Fruit fly (Drosophila melanogaster) whole organism, embryonic: ENCODE results near the gene mRpL30.

Experiments used
- ATbp ChIP-seq: fragments of 200-800 bp; sonication (Bioruptor generic); optimal IDR thresholded peaks from 2 replicates; lab custom pipeline; 2017; ENCODE audit warnings: missing biosample characterization, mild to moderate bottlenecking, missing genetic modification characterization, missing genetic modification reagents
- Ada2b ChIP-seq: fragments of 200-800 bp; sonication (Bioruptor generic); IDR thresholded peaks from 2 replicates; pipeline ENCODE4 v1.3.6; 2022; ENCODE audit warnings: missing biosample characterization, missing genetic modification characterization
- CG12071 ChIP-seq: fragments of 200-800 bp; sonication (Bioruptor generic); optimal IDR thresholded peaks from 3 replicates; lab custom pipeline; 2018; ENCODE audit warnings: missing biosample characterization, mild to moderate bottlenecking, missing genetic modification characterization
- CG13624 ChIP-seq: fragments of 200-800 bp; sonication (Bioruptor generic); optimal IDR thresholded peaks from 2 replicates; lab custom pipeline; 2016; ENCODE audit warnings: missing biosample characterization, missing genetic modification characterization
- CG14050 ChIP-seq: fragments of 200-800 bp; sonication (Bioruptor generic); IDR thresholded peaks from 3 replicates; pipeline ENCODE4 v1.3.6; 2022; ENCODE audit warnings: missing biosample characterization, missing genetic modification characterization
- CG14965 ChIP-seq: fragments of 200-800 bp; sonication (Bioruptor generic); optimal IDR thresholded peaks from 2 replicates; lab custom pipeline; 2016; ENCODE audit warnings: missing biosample characterization, missing genetic modification characterization, borderline replicate concordance
- CG18619 ChIP-seq: fragments of 200-800 bp; sonication (Bioruptor generic); optimal IDR thresholded peaks from 3 replicates; lab custom pipeline; 2017; ENCODE audit warnings: missing biosample characterization, mild to moderate bottlenecking, missing genetic modification characterization
- CG2129 ChIP-seq: fragments of 200-800 bp; sonication (Bioruptor generic); IDR thresholded peaks from 2 replicates; pipeline ENCODE4 v1.3.6; 2022; ENCODE audit warnings: missing biosample characterization, missing genetic modification characterization; ENCODE audit not compliant: partially characterized antibody
- CG2678 ChIP-seq: fragments of 200-800 bp; sonication (Bioruptor generic); optimal IDR thresholded peaks from 3 replicates; lab custom pipeline; 2019; ENCODE audit warnings: missing biosample characterization, mild to moderate bottlenecking, missing genetic modification characterization, moderate library complexity
- CG31388 ChIP-seq: fragments of 200-800 bp; sonication (Bioruptor generic); optimal IDR thresholded peaks from 2 replicates; lab custom pipeline; 2016; ENCODE audit warnings: missing biosample characterization, missing genetic modification characterization
- CG33557 ChIP-seq: fragments of 200-800 bp; sonication (Bioruptor generic); optimal IDR thresholded peaks from 2 replicates; lab custom pipeline; 2019; ENCODE audit warnings: missing biosample characterization, mild to moderate bottlenecking, missing genetic modification characterization, moderate library complexity
- CG4424 ChIP-seq: fragments of 200-800 bp; sonication (Bioruptor generic); optimal IDR thresholded peaks from 3 replicates; lab custom pipeline; 2016; ENCODE audit warnings: missing biosample characterization, missing genetic modification characterization
- CG6175 ChIP-seq: fragments of 200-800 bp; sonication (Bioruptor generic); IDR thresholded peaks from 3 replicates; pipeline ENCODE4 v1.3.6; 2022; ENCODE audit warnings: missing biosample characterization, missing genetic modification characterization
- CG7271 ChIP-seq: fragments of 200-800 bp; sonication (Bioruptor generic); optimal IDR thresholded peaks from 2 replicates; lab custom pipeline; 2018; ENCODE audit warnings: missing biosample characterization, mild to moderate bottlenecking, missing genetic modification characterization, moderate library complexity
- CG7745 ChIP-seq: fragments of 200-800 bp; sonication (Bioruptor generic); optimal IDR thresholded peaks from 2 replicates; lab custom pipeline; 2018; ENCODE audit warnings: missing biosample characterization, mild to moderate bottlenecking, missing genetic modification characterization, moderate library complexity
- CG8765 ChIP-seq: fragments of 200-800 bp; sonication (Bioruptor generic); IDR thresholded peaks from 2 replicates; pipeline ENCODE4 v1.3.6; 2022; ENCODE audit warnings: missing biosample characterization, missing genetic modification characterization
- CG9609 ChIP-seq: fragments of 200-800 bp; sonication (Bioruptor generic); optimal IDR thresholded peaks from 3 replicates; lab custom pipeline; 2016; ENCODE audit warnings: missing biosample characterization, missing genetic modification characterization
- Doc2 ChIP-seq: fragments of 200-800 bp; sonication (Bioruptor generic); IDR thresholded peaks from 2 replicates; pipeline ENCODE4 v1.3.6; 2022; ENCODE audit warnings: missing biosample characterization, missing genetic modification characterization
- Dref ChIP-seq: fragments of 200-800 bp; sonication (Bioruptor generic); IDR thresholded peaks from 2 replicates; pipeline ENCODE4 v1.3.6; 2022; ENCODE audit warnings: missing biosample characterization, missing genetic modification characterization
- E2f1 ChIP-seq: fragments of 200-800 bp; sonication (Bioruptor generic); IDR thresholded peaks from 2 replicates; pipeline ENCODE4 v1.3.6; 2022; ENCODE audit warnings: missing biosample characterization, missing genetic modification characterization
- Fer3 ChIP-seq: fragments of 200-800 bp; sonication (Bioruptor generic); optimal IDR thresholded peaks from 2 replicates; lab custom pipeline; 2018; ENCODE audit warnings: missing biosample characterization, mild to moderate bottlenecking, missing genetic modification characterization, moderate library complexity
- HLH4C ChIP-seq: fragments of 200-800 bp; sonication (Bioruptor generic); IDR thresholded peaks from 3 replicates; pipeline ENCODE4 v1.3.6; 2022; ENCODE audit warnings: missing biosample characterization, missing genetic modification characterization; ENCODE audit not compliant: partially characterized antibody
- MBD-R2 ChIP-seq: fragments of 200-800 bp; sonication (Bioruptor generic); IDR thresholded peaks from 2 replicates; pipeline ENCODE4 v1.3.6; 2022; ENCODE audit warnings: missing biosample characterization, missing genetic modification characterization
- Opbp ChIP-seq: fragments of 200-800 bp; sonication (Bioruptor generic); IDR thresholded peaks from 3 replicates; pipeline ENCODE4 v1.3.6; 2022; ENCODE audit warnings: missing biosample characterization, missing genetic modification characterization; ENCODE audit not compliant: partially characterized antibody
- Rx ChIP-seq: fragments of 200-800 bp; sonication (Bioruptor generic); IDR thresholded peaks from 2 replicates; pipeline ENCODE4 v1.3.6; 2022; ENCODE audit warnings: missing biosample characterization, missing genetic modification characterization
- Spps ChIP-seq: fragments of 200-800 bp; sonication (Bioruptor generic); optimal IDR thresholded peaks from 2 replicates; lab custom pipeline; 2018; ENCODE audit warnings: missing biosample characterization, mild to moderate bottlenecking, missing genetic modification characterization
- Stat92E ChIP-seq, 3 experiments: fragments of >200 bp in 2 of 3; fragments of 200-800 bp in 1 of 3; sonication (Bioruptor generic) in 1 of 3; optimal IDR thresholded peaks; 2 replicates each; lab custom pipeline; 2017 to 2019; ENCODE audit warnings: missing biosample characterization in 3 of 3, missing genetic modification characterization in 3 of 3, mild to moderate bottlenecking in 1 of 3, moderate library complexity in 1 of 3
- abd-A ChIP-seq: fragments of 200-800 bp; sonication (Bioruptor generic); optimal IDR thresholded peaks from 3 replicates; lab custom pipeline; 2019; ENCODE audit warnings: missing biosample characterization, mild to moderate bottlenecking, missing genetic modification characterization, moderate library complexity
- amos ChIP-seq: fragments of 200-800 bp; sonication (Bioruptor generic); IDR thresholded peaks from 2 replicates; pipeline ENCODE4 v1.3.6; 2022; ENCODE audit warnings: missing biosample characterization, missing genetic modification characterization; ENCODE audit not compliant: partially characterized antibody
- chn ChIP-seq: fragments of 200-800 bp; sonication (Bioruptor generic); optimal IDR thresholded peaks from 2 replicates; lab custom pipeline; 2016; ENCODE audit warnings: missing biosample characterization, missing genetic modification characterization
- ci ChIP-seq: fragments of 200-800 bp; sonication (Bioruptor generic); IDR thresholded peaks from 3 replicates; pipeline ENCODE4 v1.3.6; 2022; ENCODE audit warnings: missing biosample characterization, missing genetic modification characterization
- dan ChIP-seq: fragments of 200-800 bp; sonication (Bioruptor generic); IDR thresholded peaks from 2 replicates; pipeline ENCODE4 v1.3.6; 2022; ENCODE audit warnings: missing biosample characterization, missing genetic modification characterization
- dati ChIP-seq: fragments of 200-800 bp; sonication (Bioruptor generic); IDR thresholded peaks from 2 replicates; pipeline ENCODE4 v1.3.6; 2022; ENCODE audit warnings: missing biosample characterization, missing genetic modification characterization
- dimm ChIP-seq: fragments of 200-800 bp; sonication (Bioruptor generic); IDR thresholded peaks from 2 replicates; pipeline ENCODE4 v1.3.6; 2022; ENCODE audit warnings: missing biosample characterization, missing genetic modification characterization
- disco-r ChIP-seq: fragments of 200-800 bp; sonication (Bioruptor generic); optimal IDR thresholded peaks from 2 replicates; lab custom pipeline; 2016; ENCODE audit warnings: missing biosample characterization, missing genetic modification characterization
- esg ChIP-seq: fragments of 200-800 bp; sonication (Bioruptor generic); conservative IDR thresholded peaks from 2 replicates; pipeline ENCODE4 v1.3.6; 2022; ENCODE audit warnings: missing biosample characterization, missing genetic modification characterization
- grau ChIP-seq: fragments of 200-800 bp; optimal IDR thresholded peaks from 3 replicates; lab custom pipeline; 2019; ENCODE audit warnings: missing biosample characterization, mild to moderate bottlenecking, missing genetic modification characterization, moderate library complexity
- inv ChIP-seq: fragments of 200-800 bp; sonication (Bioruptor generic); IDR thresholded peaks from 2 replicates; pipeline ENCODE4 v1.3.6; 2022; ENCODE audit warnings: missing biosample characterization, missing genetic modification characterization; ENCODE audit not compliant: partially characterized antibody
- klu ChIP-seq: fragments of 200-800 bp; sonication (Bioruptor generic); IDR thresholded peaks from 2 replicates; pipeline ENCODE4 v1.3.6; 2022; ENCODE audit warnings: missing biosample characterization, missing genetic modification characterization
- kni ChIP-seq: fragments of 200-800 bp; sonication (Bioruptor generic); optimal IDR thresholded peaks from 3 replicates; lab custom pipeline; 2017; ENCODE audit warnings: mild to moderate bottlenecking, missing biosample characterization, missing genetic modification reagents, missing genetic modification characterization
- lbe ChIP-seq: fragments of 200-800 bp; sonication (Bioruptor generic); optimal IDR thresholded peaks from 2 replicates; lab custom pipeline; 2016; ENCODE audit warnings: missing biosample characterization, mild to moderate bottlenecking, missing genetic modification characterization
- lilli ChIP-seq: fragments of 200-800 bp; sonication (Bioruptor generic); optimal IDR thresholded peaks from 3 replicates; lab custom pipeline; 2016; ENCODE audit warnings: missing biosample characterization, missing genetic modification characterization
- lov ChIP-seq, 2 experiments: fragments of 200-800 bp in 1 of 2; fragments of >200 bp in 1 of 2; sonication (Bioruptor generic) in 1 of 2; IDR thresholded peaks in 1 of 2; optimal IDR thresholded peaks in 1 of 2; 2 replicates in 1 of 2; 3 replicates in 1 of 2; pipeline versions ENCODE4 v1.3.6 to Lab custom; 2017 to 2022; ENCODE audit warnings: missing biosample characterization in 1 of 2, missing genetic modification characterization in 1 of 2
- luna ChIP-seq: fragments of 200-800 bp; sonication (Bioruptor generic); optimal IDR thresholded peaks from 2 replicates; lab custom pipeline; 2016; ENCODE audit warnings: missing biosample characterization, missing genetic modification characterization
- sd ChIP-seq: fragments of 200-800 bp; sonication (Bioruptor generic); optimal IDR thresholded peaks from 3 replicates; lab custom pipeline; 2018; ENCODE audit warnings: missing biosample characterization, mild to moderate bottlenecking, missing genetic modification characterization, moderate library complexity
- sim ChIP-seq: fragments of 200-800 bp; sonication (Bioruptor generic); IDR thresholded peaks from 2 replicates; pipeline ENCODE4 v1.3.6; 2022; ENCODE audit warnings: missing biosample characterization, missing genetic modification characterization
- tin ChIP-seq: fragments of 200-800 bp; sonication (Bioruptor generic); optimal IDR thresholded peaks from 3 replicates; lab custom pipeline; 2016; ENCODE audit warnings: missing biosample characterization, missing genetic modification characterization
- tna ChIP-seq: fragments of 200-800 bp; sonication (Bioruptor generic); IDR thresholded peaks from 2 replicates; pipeline ENCODE4 v1.3.6; 2022; ENCODE audit warnings: missing biosample characterization, missing genetic modification characterization; ENCODE audit not compliant: partially characterized antibody
- unpg ChIP-seq: fragments of 200-800 bp; sonication (Bioruptor generic); optimal IDR thresholded peaks from 3 replicates; lab custom pipeline; 2018; ENCODE audit warnings: missing biosample characterization, mild to moderate bottlenecking, missing genetic modification characterization, moderate library complexity

mRpL30 gene

DNA sequence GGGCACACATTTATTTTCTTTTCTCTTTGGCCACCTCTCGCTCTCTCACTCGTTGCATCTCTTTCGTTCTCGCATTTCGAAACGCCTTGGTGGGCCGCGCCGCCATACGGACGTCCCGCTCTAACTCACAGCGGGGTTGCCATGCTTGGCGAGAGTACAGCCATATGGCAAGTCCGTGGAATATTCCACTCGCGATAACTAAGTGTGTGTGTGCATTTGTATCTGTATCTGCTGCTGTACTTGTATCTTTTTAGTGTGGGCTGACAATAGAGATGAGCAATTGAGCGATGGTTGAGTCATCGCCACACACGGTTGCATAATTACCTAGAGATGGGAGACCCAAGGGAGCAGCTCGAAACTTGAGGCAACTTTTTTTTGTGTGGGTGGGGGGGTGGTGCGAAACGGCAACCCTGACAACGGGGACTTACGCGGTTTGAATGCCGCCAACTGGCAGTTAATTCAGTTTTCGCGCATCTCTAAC lies 36.8 kb downstream of the mRpL30 start (continued):
- TF ChIP-seq Opbp (GFP tag; lab: Robert Waterston, UW) = peak; percentile 78; the same call in 2 of the 3 replicates
- TF ChIP-seq Rx (GFP tag; lab: Robert Waterston, UW) = peak; percentile 79
- TF ChIP-seq chn (GFP tag; lab: Kevin White, UChicago) = peak; percentile 85
- peak; percentile 87 for TF ChIP-seq CG6175 (GFP tag; lab: Robert Waterston, UW)
- peak; percentile 84 for TF ChIP-seq CG2678 (tag; lab: Kevin White, UChicago)
- TF ChIP-seq esg = peak; percentile 86
- TF ChIP-seq CG14965 = no peak
- TF ChIP-seq abd-A (tag; lab: Kevin White, UChicago) = peak; percentile 97
- peak; percentile 46; the same call in 1 of the 2 replicates for TF ChIP-seq dimm (GFP tag; lab: Robert Waterston, UW)
- peak; percentile 62 for TF ChIP-seq Dref (GFP tag; lab: Robert Waterston, UW)
- peak; percentile 83 for TF ChIP-seq Fer3 (tag; lab: Kevin White, UChicago)
- TF ChIP-seq CG8765 = peak; percentile 78
- no peak for TF ChIP-seq luna (GFP tag; lab: Kevin White, UChicago)
- peak; percentile 73 for TF ChIP-seq CG12071 (GFP tag; lab: Kevin White, UChicago)
- peak; percentile 88 for TF ChIP-seq ci (GFP tag; lab: Robert Waterston, UW)
- no peak for TF ChIP-seq CG33557 (GFP tag; lab: Kevin White, UChicago)
- peak; percentile 37 for TF ChIP-seq lbe (GFP tag; lab: Kevin White, UChicago)
- TF ChIP-seq Ada2b = peak; percentile 91
- TF ChIP-seq tin (GFP tag; lab: Kevin White, UChicago) = peak; percentile 84
- TF ChIP-seq sd (tag; lab: Kevin White, UChicago) = peak; percentile 90
- TF ChIP-seq lilli (GFP tag; lab: Kevin White, UChicago) = peak; percentile 92
- TF ChIP-seq CG9609 = peak; percentile 81
- TF ChIP-seq CG13624 (GFP tag; lab: Kevin White, UChicago) = peak; percentile 87
- TF ChIP-seq ATbp (GFP tag; lab: Kevin White, UChicago) = peak; percentile 34
- TF ChIP-seq lov (optimal IDR thresholded peaks at IDR 0.05; lab: Kevin White, UChicago) = no peak
- TF ChIP-seq lov (GFP tag; IDR thresholded peaks at IDR 0.05; lab: Robert Waterston, UW) = peak; percentile 58; the same call in 1 of the 3 replicates
- TF ChIP-seq Doc2 (GFP tag; lab: Robert Waterston, UW) = peak; percentile 37; the same call in 1 of the 2 replicates
- TF ChIP-seq CG4424 (GFP tag; lab: Kevin White, UChicago) = peak; percentile 64
- TF ChIP-seq unpg = peak; percentile 77
- peak; percentile 85 for TF ChIP-seq amos (GFP tag; lab: Robert Waterston, UW)
- peak; percentile 81 for TF ChIP-seq MBD-R2 (GFP tag; lab: Robert Waterston, UW)
- TF ChIP-seq E2f1 (GFP tag; lab: Robert Waterston, UW) = peak; percentile 87
- peak; percentile 17 for TF ChIP-seq CG31388 (GFP tag; lab: Kevin White, UChicago)
- peak; percentile 80 for TF ChIP-seq grau (tag; lab: Kevin White, UChicago)
- TF ChIP-seq CG14050 = peak; percentile 88
- peak; percentile 53; the same call in 1 of the 2 replicates for TF ChIP-seq dan
- TF ChIP-seq dati (GFP tag; lab: Robert Waterston, UW) = peak; percentile 56; the same call in 1 of the 2 replicates
- peak; percentile 11 for TF ChIP-seq Spps (tag; lab: Kevin White, UChicago)
- TF ChIP-seq CG2129 (GFP tag; lab: Robert Waterston, UW) = peak; percentile 75
- TF ChIP-seq CG7271 (tag; lab: Kevin White, UChicago) = no peak
- peak; percentile 80 for TF ChIP-seq inv (GFP tag; lab: Robert Waterston, UW)
- TF ChIP-seq kni = peak; percentile 71
- TF ChIP-seq klu (GFP tag; lab: Robert Waterston, UW) = peak; percentile 73
- no peak for TF ChIP-seq Stat92E (GFP tag; optimal IDR thresholded peaks at IDR 0.05; lab: Kevin White, UChicago)
- peak; percentile 78 for TF ChIP-seq CG18619 (GFP tag; lab: Kevin White, UChicago)
- no peak for TF ChIP-seq disco-r (GFP tag; lab: Kevin White, UChicago)
- TF ChIP-seq tna (GFP tag; lab: Robert Waterston, UW) = peak; percentile 82
- TF ChIP-seq sim (GFP tag; lab: Robert Waterston, UW) = peak; percentile 39; the same call in 1 of the 2 replicates
- no peak for TF ChIP-seq CG7745 (tag; lab: Kevin White, UChicago)
- TF ChIP-seq HLH4C (GFP tag; lab: Robert Waterston, UW) = peak; percentile 74
